Fruit fly (Drosophila melanogaster) whole organism, embryonic: ENCODE results near the gene chrb.

Source experiments
- Blimp-1 ChIP-seq: fragments of 200-800 bp; sonication (Bioruptor generic); optimal IDR thresholded peaks from 3 replicates; lab custom pipeline; 2018; ENCODE audit warnings: missing biosample characterization, missing genetic modification characterization, mild to moderate bottlenecking, moderate library complexity, missing genetic modification reagents
- CG10366 ChIP-seq: fragments of 200-800 bp; sonication (Bioruptor generic); IDR thresholded peaks from 2 replicates; pipeline ENCODE4 v1.3.6; 2022; ENCODE audit warnings: missing biosample characterization, missing genetic modification characterization
- CG12071 ChIP-seq: fragments of 200-800 bp; sonication (Bioruptor generic); optimal IDR thresholded peaks from 3 replicates; lab custom pipeline; 2018; ENCODE audit warnings: missing biosample characterization, mild to moderate bottlenecking, missing genetic modification characterization
- CG12219 ChIP-seq: fragments of 200-800 bp; sonication (Bioruptor generic); optimal IDR thresholded peaks from 3 replicates; lab custom pipeline; 2018; ENCODE audit warnings: missing biosample characterization, mild to moderate bottlenecking, missing genetic modification characterization
- CG14014 ChIP-seq: fragments of 200-800 bp; sonication (Bioruptor generic); IDR thresholded peaks from 2 replicates; pipeline ENCODE4 v1.3.6; 2022; ENCODE audit warnings: missing biosample characterization, missing genetic modification characterization
- CG15269 ChIP-seq: fragments of 200-800 bp; sonication (Bioruptor generic); optimal IDR thresholded peaks from 2 replicates; lab custom pipeline; 2018; ENCODE audit warnings: missing biosample characterization, mild to moderate bottlenecking, missing genetic modification characterization, moderate library complexity
- CG17359 ChIP-seq: fragments of 200-800 bp; sonication (Bioruptor generic); optimal IDR thresholded peaks from 3 replicates; lab custom pipeline; 2018; ENCODE audit warnings: missing biosample characterization, mild to moderate bottlenecking, missing genetic modification characterization, moderate library complexity
- CG17568 ChIP-seq: fragments of 200-800 bp; sonication (Bioruptor generic); optimal IDR thresholded peaks from 2 replicates; lab custom pipeline; 2018; ENCODE audit warnings: missing biosample characterization, mild to moderate bottlenecking, missing genetic modification characterization, moderate library complexity
- CG1832 ChIP-seq: fragments of 200-800 bp; sonication (Bioruptor generic); optimal IDR thresholded peaks from 2 replicates; lab custom pipeline; 2017; ENCODE audit warnings: missing biosample characterization, mild to moderate bottlenecking, missing genetic modification characterization, inconsistent platforms
- CG2129 ChIP-seq: fragments of 200-800 bp; sonication (Bioruptor generic); IDR thresholded peaks from 2 replicates; pipeline ENCODE4 v1.3.6; 2022; ENCODE audit warnings: missing biosample characterization, missing genetic modification characterization; ENCODE audit not compliant: partially characterized antibody
- CG31365 ChIP-seq: fragments of 200-800 bp; sonication (Bioruptor generic); optimal IDR thresholded peaks from 2 replicates; lab custom pipeline; 2018; ENCODE audit warnings: missing biosample characterization, mild to moderate bottlenecking, missing genetic modification characterization
- CG3281 ChIP-seq: fragments of 200-800 bp; sonication (Bioruptor generic); optimal IDR thresholded peaks from 3 replicates; lab custom pipeline; 2017; ENCODE audit warnings: missing biosample characterization, mild to moderate bottlenecking, missing genetic modification characterization
- CG4328 ChIP-seq: fragments of 200-800 bp; sonication (Bioruptor generic); optimal IDR thresholded peaks from 3 replicates; lab custom pipeline; 2017; ENCODE audit warnings: missing biosample characterization, missing genetic modification reagents, missing genetic modification characterization
- CG4617 ChIP-seq: fragments of 200-800 bp; sonication (Bioruptor generic); optimal IDR thresholded peaks from 3 replicates; lab custom pipeline; 2016; ENCODE audit warnings: missing biosample characterization, missing genetic modification characterization, borderline replicate concordance
- CG6654 ChIP-seq: fragments of 200-800 bp; sonication (Bioruptor generic); optimal IDR thresholded peaks from 2 replicates; lab custom pipeline; 2017; ENCODE audit warnings: missing biosample characterization, mild to moderate bottlenecking, missing genetic modification characterization
- CG6683 ChIP-seq: fragments of 200-800 bp; sonication (Bioruptor generic); optimal IDR thresholded peaks from 2 replicates; lab custom pipeline; 2017; ENCODE audit warnings: missing biosample characterization, mild to moderate bottlenecking, missing genetic modification characterization, missing genetic modification reagents
- CG7556 ChIP-seq: fragments of 200-800 bp; sonication (Bioruptor generic); optimal IDR thresholded peaks from 2 replicates; lab custom pipeline; 2017; ENCODE audit warnings: missing biosample characterization, mild to moderate bottlenecking, missing genetic modification characterization
- Dbx ChIP-seq: fragments of 200-800 bp; sonication (Bioruptor generic); IDR thresholded peaks from 3 replicates; pipeline ENCODE4 v1.3.6; 2022; ENCODE audit warnings: missing biosample characterization, missing genetic modification characterization
- H15 ChIP-seq: fragments of 200-800 bp; sonication (Bioruptor generic); IDR thresholded peaks from 3 replicates; pipeline ENCODE4 v1.3.6; 2022; ENCODE audit warnings: missing biosample characterization, missing genetic modification characterization
- HHEX ChIP-seq: fragments of 200-800 bp; sonication (Bioruptor generic); optimal IDR thresholded peaks from 3 replicates; lab custom pipeline; 2017; ENCODE audit warnings: missing biosample characterization, mild to moderate bottlenecking, missing genetic modification characterization, missing genetic modification reagents
- Med ChIP-seq: fragments of 200-800 bp; sonication (Bioruptor generic); peaks from one replicate; lab custom pipeline; 2016; ENCODE audit warnings: missing biosample characterization, missing genetic modification characterization, mild to moderate bottlenecking, inconsistent platforms, moderate library complexity
- Meics ChIP-seq: fragments of 200-800 bp; sonication (Bioruptor generic); optimal IDR thresholded peaks from 2 replicates; lab custom pipeline; 2017; ENCODE audit warnings: missing biosample characterization, mild to moderate bottlenecking, missing genetic modification characterization
- Nf-YB ChIP-seq: fragments of 200-800 bp; sonication (Bioruptor generic); optimal IDR thresholded peaks from 3 replicates; lab custom pipeline; 2019; ENCODE audit warnings: missing biosample characterization, mild to moderate bottlenecking, missing genetic modification characterization, moderate library complexity
- Ptx1 ChIP-seq: fragments of 200-800 bp; sonication (Bioruptor generic); IDR thresholded peaks from 2 replicates; pipeline ENCODE4 v1.3.6; 2022; ENCODE audit warnings: missing biosample characterization, missing genetic modification characterization
- Ravus ChIP-seq: fragments of 200-800 bp; sonication (Bioruptor generic); IDR thresholded peaks from 2 replicates; pipeline ENCODE4 v1.3.6; 2022; ENCODE audit warnings: missing biosample characterization, missing genetic modification characterization
- Rfx ChIP-seq: fragments of 200-800 bp; sonication (Bioruptor generic); IDR thresholded peaks from 2 replicates; pipeline ENCODE4 v1.3.6; 2022; ENCODE audit warnings: missing biosample characterization, missing genetic modification characterization
- Ssrp ChIP-seq: fragments of 200-800 bp; sonication (Bioruptor generic); optimal IDR thresholded peaks from 2 replicates; lab custom pipeline; 2018; ENCODE audit warnings: missing biosample characterization, mild to moderate bottlenecking, missing genetic modification characterization, moderate library complexity
- Stat92E ChIP-seq, 3 experiments: fragments of >200 bp in 2 of 3; fragments of 200-800 bp in 1 of 3; sonication (Bioruptor generic) in 1 of 3; optimal IDR thresholded peaks; 2 replicates each; lab custom pipeline; 2017 to 2019; ENCODE audit warnings: missing biosample characterization in 3 of 3, missing genetic modification characterization in 3 of 3, mild to moderate bottlenecking in 1 of 3, moderate library complexity in 1 of 3
- ac ChIP-seq: fragments of 200-800 bp; sonication (Bioruptor generic); optimal IDR thresholded peaks from 3 replicates; lab custom pipeline; 2017; ENCODE audit warnings: missing biosample characterization, mild to moderate bottlenecking, missing genetic modification characterization
- aop ChIP-seq: fragments of 200-800 bp; sonication (Bioruptor generic); IDR thresholded peaks from 2 replicates; pipeline ENCODE4 v1.3.6; 2022; ENCODE audit warnings: missing biosample characterization, missing genetic modification characterization
- bowl ChIP-seq: fragments of 200-800 bp; sonication (Bioruptor generic); IDR thresholded peaks from 2 replicates; pipeline ENCODE4 v1.3.6; 2022; ENCODE audit warnings: missing biosample characterization, missing genetic modification characterization
- cad ChIP-seq: fragments of >200 bp; optimal IDR thresholded peaks from 2 replicates; lab custom pipeline; 2017; ENCODE audit warnings: missing biosample characterization, missing genetic modification characterization
- corto ChIP-seq: fragments of 200-800 bp; sonication (Bioruptor generic); optimal IDR thresholded peaks from 2 replicates; lab custom pipeline; 2016; ENCODE audit warnings: missing biosample characterization, mild to moderate bottlenecking, missing genetic modification characterization, moderate library complexity
- esg ChIP-seq: fragments of 200-800 bp; sonication (Bioruptor generic); conservative IDR thresholded peaks from 2 replicates; pipeline ENCODE4 v1.3.6; 2022; ENCODE audit warnings: missing biosample characterization, missing genetic modification characterization
- eve ChIP-seq, 2 experiments: fragments of >200 bp; optimal IDR thresholded peaks; 2 replicates each; lab custom pipeline; 2017; ENCODE audit warnings: missing biosample characterization in 2 of 2, missing genetic modification characterization in 2 of 2
- exex ChIP-seq: fragments of 200-800 bp; sonication (Bioruptor generic); optimal IDR thresholded peaks from 4 replicates; lab custom pipeline; 2018; ENCODE audit warnings: missing biosample characterization, mild to moderate bottlenecking, missing genetic modification characterization, moderate library complexity
- fd3F ChIP-seq: fragments of 200-800 bp; sonication (Bioruptor generic); optimal IDR thresholded peaks from 2 replicates; lab custom pipeline; 2018; ENCODE audit warnings: missing biosample characterization, mild to moderate bottlenecking, missing genetic modification characterization, moderate library complexity
- gcm ChIP-seq: fragments of 200-800 bp; sonication (Bioruptor generic); optimal IDR thresholded peaks from 2 replicates; lab custom pipeline; 2019; ENCODE audit warnings: missing biosample characterization, mild to moderate bottlenecking, missing genetic modification characterization, moderate library complexity
- gem ChIP-seq: fragments of 200-800 bp; sonication (Bioruptor generic); optimal IDR thresholded peaks from 2 replicates; lab custom pipeline; 2019; ENCODE audit warnings: missing biosample characterization, mild to moderate bottlenecking, missing genetic modification characterization, moderate library complexity
- jumu ChIP-seq: fragments of 200-800 bp; sonication (Bioruptor generic); optimal IDR thresholded peaks from 3 replicates; lab custom pipeline; 2016; ENCODE audit warnings: missing biosample characterization, missing genetic modification characterization
- mirr ChIP-seq: fragments of 200-800 bp; sonication (Bioruptor generic); optimal IDR thresholded peaks from 3 replicates; lab custom pipeline; 2018; ENCODE audit warnings: missing biosample characterization, mild to moderate bottlenecking, missing genetic modification characterization
- odd ChIP-seq: fragments of 200-800 bp; sonication (Bioruptor generic); optimal IDR thresholded peaks from 2 replicates; lab custom pipeline; 2017; ENCODE audit warnings: missing biosample characterization, mild to moderate bottlenecking, missing genetic modification characterization
- repo ChIP-seq: fragments of 200-800 bp; sonication (Bioruptor generic); optimal IDR thresholded peaks from 2 replicates; lab custom pipeline; 2016; ENCODE audit warnings: missing biosample characterization, missing genetic modification characterization
- sug ChIP-seq: fragments of 200-800 bp; optimal IDR thresholded peaks from 2 replicates; lab custom pipeline; 2019; ENCODE audit warnings: missing biosample characterization, mild to moderate bottlenecking, missing genetic modification characterization, moderate library complexity
- tx ChIP-seq: fragments of 200-800 bp; sonication (Bioruptor generic); optimal IDR thresholded peaks from 2 replicates; lab custom pipeline; 2016; ENCODE audit warnings: missing biosample characterization, missing genetic modification characterization
- unpg ChIP-seq: fragments of 200-800 bp; sonication (Bioruptor generic); optimal IDR thresholded peaks from 3 replicates; lab custom pipeline; 2018; ENCODE audit warnings: missing biosample characterization, mild to moderate bottlenecking, missing genetic modification characterization, moderate library complexity
- wdn ChIP-seq: fragments of 200-800 bp; sonication (Bioruptor generic); IDR thresholded peaks from 2 replicates; pipeline ENCODE4 v1.3.6; 2022; ENCODE audit warnings: missing biosample characterization, missing genetic modification characterization
- zfh1 ChIP-seq: fragments of 200-800 bp; sonication (Bioruptor generic); IDR thresholded peaks from 3 replicates; pipeline ENCODE4 v1.3.6; 2022; ENCODE audit warnings: missing biosample characterization, missing genetic modification characterization

Gene chrb

dm6 chr3L:11528397-11528923, 41.1 kb downstream of the chrb start (continued):
- TF ChIP-seq CG12071 (GFP tag; lab: Kevin White, UChicago) (peak; percentile 42), CG17568 (GFP tag; lab: Kevin White, UChicago) (peak; percentile 1), CG31365 (tag; lab: Kevin White, UChicago) (peak; percentile 6), tx (no peak), CG3281 (peak; percentile 30), fd3F (GFP tag; lab: Kevin White, UChicago) (peak; percentile 39), Blimp-1 (GFP tag; lab: Kevin White, UChicago) (peak; percentile 22), eve (GFP tag; optimal IDR thresholded peaks at IDR 0.05; lab: Kevin White, UChicago) (no peak), H15 (GFP tag; lab: Robert Waterston, UW) (0 out of 3 replicates have a peak, but pooled peaks have one; percentile 23), HHEX (GFP tag; lab: Kevin White, UChicago) (peak; percentile 27), cad (GFP tag; lab: Kevin White, UChicago) (no peak), Meics (GFP tag; lab: Kevin White, UChicago) (peak; percentile 42), CG1832 (no peak), CG7556 (GFP tag; lab: Kevin White, UChicago) (peak; percentile 5), CG6683 (GFP tag; lab: Kevin White, UChicago) (peak; percentile 38), CG14014 (GFP tag; lab: Robert Waterston, UW) (peak; percentile 37; the same call in 1 of the 2 replicates), CG17359 (tag; lab: Kevin White, UChicago) (peak; percentile 13), Ssrp (tag; lab: Kevin White, UChicago) (no peak), odd (peak; percentile 19), unpg (GFP tag; lab: Kevin White, UChicago) (no peak), CG10366 (GFP tag; lab: Robert Waterston, UW) (no peak), CG15269 (tag; lab: Kevin White, UChicago) (peak; percentile 25), bowl (GFP tag; lab: Robert Waterston, UW) (0 out of 2 replicates have a peak, but pooled peaks have one; percentile 11), Rfx (GFP tag; lab: Robert Waterston, UW) (peak; percentile 39; the same call in 1 of the 2 replicates), Med (GFP tag; lab: Kevin White, UChicago) (peak; percentile 32), Ptx1 (no peak), mirr (GFP tag; lab: Kevin White, UChicago) (peak; percentile 94), zfh1 (GFP tag; lab: Robert Waterston, UW) (0 out of 3 replicates have a peak, but pooled peaks have one; percentile 4), CG6654 (no peak), gcm (GFP tag; lab: Kevin White, UChicago) (peak; percentile 51)
- TF ChIP-seq, all 482 proteins: peak for 85

- peak; percentile 1 for TF ChIP-seq sug (tag; lab: Kevin White, UChicago)
- peak; percentile 43 for TF ChIP-seq exex (tag; lab: Kevin White, UChicago)
- TF ChIP-seq aop (GFP tag; lab: Robert Waterston, UW): no peak
- TF ChIP-seq repo (GFP tag; lab: Kevin White, UChicago): no peak
- TF ChIP-seq, all 482 proteins: peak for 2
Measured at dm6 chr3L:11529707-11530106, 42.4 kb downstream of the chrb start.

DNA sequence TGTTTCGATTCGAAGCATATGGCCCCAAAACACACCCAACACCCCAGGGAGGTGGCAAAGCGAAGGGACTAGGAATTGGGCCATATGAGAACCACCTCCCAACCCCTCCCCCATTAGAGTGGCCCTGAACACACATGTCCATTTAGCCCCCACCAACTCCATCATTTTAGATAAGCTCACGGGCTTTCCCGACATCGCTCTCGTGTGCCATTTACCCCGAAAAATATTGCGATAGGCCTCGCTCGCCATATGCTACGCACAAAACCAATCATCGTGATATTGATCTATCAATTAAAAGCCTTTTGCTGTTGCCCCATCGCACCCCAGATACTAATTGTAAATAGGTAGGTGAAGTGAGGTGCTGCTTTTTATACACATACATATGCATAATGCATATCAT, 43.0 kb downstream of the chrb start:
- TF ChIP-seq corto (GFP tag; lab: Kevin White, UChicago) (no peak), wdn (no peak), CG12219 (GFP tag; lab: Kevin White, UChicago) (no peak), ac (GFP tag; lab: Kevin White, UChicago) (no peak), Dbx (GFP tag; lab: Robert Waterston, UW) (no peak), H15 (GFP tag; lab: Robert Waterston, UW) (no peak), Ravus (GFP tag; lab: Robert Waterston, UW) (no peak), esg (GFP tag; lab: Robert Waterston, UW) (no peak), gem (tag; lab: Kevin White, UChicago) (no peak), Nf-YB (GFP tag; lab: Kevin White, UChicago) (no peak), CG4328 (GFP tag; lab: Kevin White, UChicago) (no peak), CG4617 (GFP tag; lab: Kevin White, UChicago) (no peak), Stat92E (GFP tag; optimal IDR thresholded peaks at IDR 0.05; lab: Kevin White, UChicago) (no peak), CG2129 (GFP tag; lab: Robert Waterston, UW) (no peak), jumu (GFP tag; lab: Kevin White, UChicago) (no peak)
